Worm (Caenorhabditis elegans): ENCODE data around the gene pin-2.

The pin-2 gene

DNA sequence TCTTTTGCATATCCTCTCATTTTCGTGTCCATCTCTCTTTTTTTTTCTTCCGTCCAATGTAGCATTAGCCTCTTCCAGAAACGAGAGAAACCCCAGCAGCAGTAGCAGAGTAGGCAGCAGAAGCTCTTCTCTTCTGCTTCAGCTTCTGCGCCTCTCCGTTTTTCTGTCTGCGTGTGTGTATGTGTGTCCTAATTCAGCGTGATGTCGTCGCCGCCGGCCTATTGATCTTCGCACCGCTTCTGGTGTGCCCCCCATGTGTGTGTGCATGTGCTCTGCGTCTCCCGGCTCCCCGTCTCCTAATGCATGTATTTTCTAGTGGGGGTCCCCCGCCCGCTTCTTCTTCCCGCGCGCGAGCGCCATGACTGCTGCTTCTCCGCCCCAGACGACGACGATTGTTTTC lies 22.2 kb upstream of the pin-2 start:
- TF ChIP-seq hif-1 (tag; optimal IDR thresholded peaks at IDR 0.05) (peak in 1 of 2 experiments; percentile 50), ceh-28 (tag; optimal IDR thresholded peaks at IDR 0.05) (no peak), nhr-102 (tag; optimal IDR thresholded peaks at IDR 0.05) (no peak), nhr-48 (tag; optimal IDR thresholded peaks at IDR 0.05) (no peak), F26F4.8 (GFP tag; conservative IDR thresholded peaks at IDR 0.05) (0 out of 2 replicates have a peak, but pooled peaks have one; percentile 38), skn-1 (tag; optimal IDR thresholded peaks at IDR 0.05) (no peak), unc-62 (GFP tag; optimal IDR thresholded peaks at IDR 0.05 in 1 of 2) (peak in 1 of 2 experiments; percentile 93), unc-62 (tag; optimal IDR thresholded peaks at IDR 0.05) (no peak), saeg-2 (GFP tag; IDR thresholded peaks at IDR 0.05) (no peak), lin-38 (GFP tag; IDR thresholded peaks at IDR 0.05) (no peak), ceh-20 (GFP tag; IDR thresholded peaks at IDR 0.05) (0 out of 2 replicates have a peak, but pooled peaks have one; percentile 22), dmd-6 (GFP tag; IDR thresholded peaks at IDR 0.05) (no peak; the same call in 1 of the 2 replicates), vab-7 (GFP tag; IDR thresholded peaks at IDR 0.05) (peak; percentile 68; the same call in 1 of the 2 replicates), mxl-3 (GFP tag; optimal IDR thresholded peaks at IDR 0.05) (peak; percentile 76), mdl-1 (tag; optimal IDR thresholded peaks at IDR 0.05) (peak; percentile 68 to 77), daf-16 (GFP tag; optimal IDR thresholded peaks at IDR 0.05) (no peak), daf-16 (tag; optimal IDR thresholded peaks at IDR 0.05) (no peak), nhr-41 (GFP tag; IDR thresholded peaks at IDR 0.05) (no peak), jun-1 (tag; optimal IDR thresholded peaks at IDR 0.05) (no peak), ceh-82 (tag; optimal IDR thresholded peaks at IDR 0.05) (no peak), zip-11 (GFP tag; IDR thresholded peaks at IDR 0.05) (no peak), lin-13 (GFP tag; optimal IDR thresholded peaks at IDR 0.05) (no peak), hmg-1.1 (GFP tag; IDR thresholded peaks at IDR 0.05) (peak; percentile 85), lsy-2 (tag; optimal IDR thresholded peaks at IDR 0.05) (peak; percentile 48 to 65), zfp-3 (GFP tag; conservative IDR thresholded peaks at IDR 0.05) (no peak), fkh-10 (GFP tag; optimal IDR thresholded peaks at IDR 0.05) (peak; percentile 60), tra-1 (GFP tag; IDR thresholded peaks at IDR 0.05) (0 out of 2 replicates have a peak, but pooled peaks have one; percentile 16), mep-1 (tag; optimal IDR thresholded peaks at IDR 0.05) (peak; percentile 75), dpl-1 (GFP tag; optimal IDR thresholded peaks at IDR 0.05) (peak; percentile 21), mxl-2 (GFP tag; conservative IDR thresholded peaks at IDR 0.05) (0 out of 2 replicates have a peak, but pooled peaks have one; percentile 52), egl-43 (GFP tag; IDR thresholded peaks at IDR 0.05) (peak; percentile 85), rbr-2 (tag; optimal IDR thresholded peaks at IDR 0.05) (peak; percentile 84), madf-9 (GFP tag; conservative IDR thresholded peaks at IDR 0.05) (no peak), fos-1 (tag; optimal IDR thresholded peaks at IDR 0.05) (no peak), hlh-30 (tag; optimal IDR thresholded peaks at IDR 0.05; ENCODE audit: insufficient read depth) (peak; percentile 82), nhr-11 (tag; optimal IDR thresholded peaks at IDR 0.05) (no peak), set-16 (GFP tag; IDR thresholded peaks at IDR 0.05) (peak; percentile 93), ctbp-1 (GFP tag; IDR thresholded peaks at IDR 0.05) (peak; percentile 74), ztf-11 (tag; optimal IDR thresholded peaks at IDR 0.05) (no peak), R02D3.7 (tag; optimal IDR thresholded peaks at IDR 0.05) (no peak), daf-12 (tag; optimal IDR thresholded peaks at IDR 0.05) (no peak), zfp-2 (tag; optimal IDR thresholded peaks at IDR 0.05) (no peak), ceh-44 (GFP tag; IDR thresholded peaks at IDR 0.05) (0 out of 2 replicates have a peak, but pooled peaks have one; percentile 27), F37D6.2 (tag; optimal IDR thresholded peaks at IDR 0.05) (peak; percentile 72), zag-1 (tag; optimal IDR thresholded peaks at IDR 0.05) (no peak), mdt-29 (GFP tag; IDR thresholded peaks at IDR 0.05) (0 out of 2 replicates have a peak, but pooled peaks have one; percentile 15), tag-97 (GFP tag; IDR thresholded peaks at IDR 0.05) (0 out of 2 replicates have a peak, but pooled peaks have one; percentile 14), Y105C5A.15 (GFP tag; IDR thresholded peaks at IDR 0.05) (no peak), lin-1 (GFP tag; IDR thresholded peaks at IDR 0.05) (no peak)

All from whole organism, L4 larva.